Worm (Caenorhabditis elegans) whole organism, L3 larva: Measurements from ENCODE around the gene rip-1.
A peak's percentile ranks its signal among the peaks of the same experiment; 100 is the strongest.

Experiments
- R02D3.7 ChIP-seq: fragments of 150-350 bp; optimal IDR thresholded peaks from 2 replicates; lab custom pipeline; 2014; ENCODE audit warnings: missing biosample characterization, missing genetic modification characterization
- aly-2 ChIP-seq: fragments of 150-350 bp; optimal IDR thresholded peaks from 2 replicates; lab custom pipeline; 2014; ENCODE audit warnings: missing biosample characterization, missing genetic modification characterization
- ama-1 ChIP-seq: fragments of 150-350 bp; optimal IDR thresholded peaks from 2 replicates; lab custom pipeline; 2018
- ceh-16 ChIP-seq: sonication (generic microtip); optimal IDR thresholded peaks from 2 replicates; lab custom pipeline; 2017; ENCODE audit warnings: missing biosample characterization, missing genetic modification characterization
- egl-27 ChIP-seq: sonication (generic microtip); optimal IDR thresholded peaks from 4 replicates; lab custom pipeline; 2017; ENCODE audit warnings: missing biosample characterization, missing genetic modification reagents, missing genetic modification characterization
- elt-2 ChIP-seq: sonication (generic microtip); optimal IDR thresholded peaks from 2 replicates; lab custom pipeline; 2016; ENCODE audit warnings: missing genetic modification reagents, mild to moderate bottlenecking, missing genetic modification characterization, missing compliant biosample characterization
- elt-3 ChIP-seq, 3 experiments: fragments of 150-350 bp in 1 of 3; sonication (generic microtip) in 2 of 3; optimal IDR thresholded peaks; 2 replicates in 2 of 3; 4 replicates in 1 of 3; lab custom pipeline; 2014 to 2017; ENCODE audit warnings: missing biosample characterization in 3 of 3, missing genetic modification characterization in 3 of 3
- nhr-11 ChIP-seq: fragments of 150-350 bp; optimal IDR thresholded peaks from 2 replicates; lab custom pipeline; 2014; ENCODE audit warnings: missing biosample characterization, missing genetic modification characterization
- nhr-28 ChIP-seq: fragments of 150-350 bp; optimal IDR thresholded peaks from 2 replicates; lab custom pipeline; 2014; ENCODE audit warnings: missing biosample characterization, missing genetic modification characterization
- nhr-43 ChIP-seq: sonication (generic microtip); optimal IDR thresholded peaks from 2 replicates; lab custom pipeline; 2016; ENCODE audit warnings: mild to moderate bottlenecking, missing genetic modification characterization, missing compliant biosample characterization; ENCODE audit not compliant: poor library complexity, severe bottlenecking
- sea-2 ChIP-seq: fragments of 150-350 bp; sonication (generic microtip); optimal IDR thresholded peaks from 4 replicates; lab custom pipeline; 2014; ENCODE audit warnings: missing biosample characterization, missing genetic modification reagents, missing genetic modification characterization
- ztf-4 ChIP-seq: fragments of 150-350 bp; optimal IDR thresholded peaks from 2 replicates; lab custom pipeline; 2014; ENCODE audit warnings: missing biosample characterization, missing genetic modification characterization

ce11 chrIII:10293362-10293761 lies 34.8 kb upstream of the rip-1 start:
- TF ChIP-seq ztf-4 (tag; lab: Kevin White, UChicago) (no peak), nhr-28 (tag; lab: Kevin White, UChicago) (no peak), ama-1 (lab: Kevin White, UChicago) (no peak), nhr-11 (tag; lab: Kevin White, UChicago) (no peak), ceh-16 (tag; lab: Kevin White, UChicago) (no peak), egl-27 (tag; lab: Kevin White, UChicago) (no peak), sea-2 (no peak), aly-2 (tag; lab: Kevin White, UChicago) (no peak), elt-3 (tag; optimal IDR thresholded peaks at IDR 0.05; lab: Kevin White, UChicago) (peak in 1 of 3 experiments; percentile 56), nhr-43 (no peak), elt-2 (tag; lab: Kevin White, UChicago) (no peak), R02D3.7 (tag; lab: Kevin White, UChicago) (no peak)
